Fruit fly (Drosophila melanogaster): Measurements from ENCODE around the gene CG34133.
A peak's percentile ranks its signal among the peaks of the same experiment; 100 is the strongest.

The CG34133 gene

dm6 chr3R:29834759-29835709, 34.1 kb upstream of the CG34133 start, which contains the start of gene Atg16 (continued):
- TF ChIP-seq CG12942 (GFP tag; optimal IDR thresholded peaks at IDR 0.05) (no peak), CG34422 (GFP tag; IDR thresholded peaks at IDR 0.05) (no peak; the same call in 2 of the 3 replicates), Atf6 (GFP tag; IDR thresholded peaks at IDR 0.05) (no peak), zf30C (GFP tag; optimal IDR thresholded peaks at IDR 0.05) (no peak), chinmo (GFP tag; IDR thresholded peaks at IDR 0.05; ENCODE audit: partially characterized antibody) (peak; percentile 97), fd3F (GFP tag; optimal IDR thresholded peaks at IDR 0.05) (no peak), CG17385 (GFP tag; optimal IDR thresholded peaks at IDR 0.05) (no peak), seq (GFP tag; IDR thresholded peaks at IDR 0.05) (no peak), org-1 (GFP tag; optimal IDR thresholded peaks at IDR 0.05) (no peak), CG8290 (GFP tag; optimal IDR thresholded peaks at IDR 0.05) (no peak), CG8290 (tag; optimal IDR thresholded peaks at IDR 0.05) (no peak), CG2678 (tag; optimal IDR thresholded peaks at IDR 0.05) (no peak), her (GFP tag; optimal IDR thresholded peaks at IDR 0.05) (no peak), CG6854 (GFP tag; optimal IDR thresholded peaks at IDR 0.05) (no peak), dysf (GFP tag; IDR thresholded peaks at IDR 0.05) (no peak), lov (optimal IDR thresholded peaks at IDR 0.05) (no peak), lov (GFP tag; IDR thresholded peaks at IDR 0.05) (no peak), Bteb2 (GFP tag; optimal IDR thresholded peaks at IDR 0.05) (no peak), ac (GFP tag; optimal IDR thresholded peaks at IDR 0.05) (no peak), cas (GFP tag; IDR thresholded peaks at IDR 0.05) (no peak), CG7987 (GFP tag; optimal IDR thresholded peaks at IDR 0.05) (no peak), CG6683 (GFP tag; optimal IDR thresholded peaks at IDR 0.05) (no peak), Ssrp (tag; optimal IDR thresholded peaks at IDR 0.05) (no peak), fd102C (GFP tag; optimal IDR thresholded peaks at IDR 0.05) (no peak), ftz-f1 (GFP tag; optimal IDR thresholded peaks at IDR 0.05) (no peak), ERR (GFP tag; optimal IDR thresholded peaks at IDR 0.05) (no peak), HLH4C (GFP tag; IDR thresholded peaks at IDR 0.05; ENCODE audit: partially characterized antibody) (peak; percentile 92), Dad (GFP tag; optimal IDR thresholded peaks at IDR 0.05) (no peak), CG8944 (GFP tag; optimal IDR thresholded peaks at IDR 0.05) (no peak), CG7745 (tag; optimal IDR thresholded peaks at IDR 0.05) (no peak), lab (GFP tag; optimal IDR thresholded peaks at IDR 0.05) (no peak), cg (GFP tag; optimal IDR thresholded peaks at IDR 0.05) (no peak), ewg (GFP tag; optimal IDR thresholded peaks at IDR 0.05) (no peak), nau (GFP tag; optimal IDR thresholded peaks at IDR 0.05) (no peak), CG31441 (GFP tag; IDR thresholded peaks at IDR 0.05) (no peak), sens (GFP tag) (no peak), corto (GFP tag; optimal IDR thresholded peaks at IDR 0.05) (peak; percentile 19), CHES-1-like (GFP tag; optimal IDR thresholded peaks at IDR 0.05) (no peak), CrebB (tag; optimal IDR thresholded peaks at IDR 0.05) (no peak), CG1832 (GFP tag; optimal IDR thresholded peaks at IDR 0.05) (no peak), CG12299 (tag; optimal IDR thresholded peaks at IDR 0.05) (no peak), scrt (GFP tag; optimal IDR thresholded peaks at IDR 0.05) (no peak), Bgb (GFP tag; IDR thresholded peaks at IDR 0.05; ENCODE audit: partially characterized antibody) (peak; percentile 92), CG10959 (GFP tag; IDR thresholded peaks at IDR 0.05) (no peak), Max (GFP tag; optimal IDR thresholded peaks at IDR 0.05) (no peak), eve (GFP tag; optimal IDR thresholded peaks at IDR 0.05) (no peak), Oli (tag; optimal IDR thresholded peaks at IDR 0.05) (no peak), zen2 (GFP tag; IDR thresholded peaks at IDR 0.05; ENCODE audit: partially characterized antibody) (peak; percentile 85), CG7556 (GFP tag; optimal IDR thresholded peaks at IDR 0.05) (no peak)
